Fruit fly (Drosophila melanogaster) whole organism, embryonic: ENCODE data around the gene CG4025.

Source experiments
- Aef1 ChIP-seq: fragments of 200-800 bp; sonication (Bioruptor generic); IDR thresholded peaks from 3 replicates; pipeline ENCODE4 v1.3.6; 2022; ENCODE audit warnings: missing biosample characterization, missing genetic modification characterization
- B-H1 ChIP-seq: fragments of 200-800 bp; sonication (Bioruptor generic); IDR thresholded peaks from 3 replicates; pipeline ENCODE4 v1.3.6; 2022; ENCODE audit warnings: missing biosample characterization, missing genetic modification characterization
- B-H2 ChIP-seq: fragments of 200-800 bp; sonication (Bioruptor generic); optimal IDR thresholded peaks from 2 replicates; lab custom pipeline; 2018; ENCODE audit warnings: missing biosample characterization, mild to moderate bottlenecking, missing genetic modification characterization
- CG10366 ChIP-seq: fragments of 200-800 bp; sonication (Bioruptor generic); IDR thresholded peaks from 2 replicates; pipeline ENCODE4 v1.3.6; 2022; ENCODE audit warnings: missing biosample characterization, missing genetic modification characterization
- CG12299 ChIP-seq: fragments of 200-800 bp; sonication (Bioruptor generic); optimal IDR thresholded peaks from 2 replicates; lab custom pipeline; 2018; ENCODE audit warnings: missing biosample characterization, mild to moderate bottlenecking, missing genetic modification characterization
- CG12942 ChIP-seq: fragments of 200-800 bp; sonication (Bioruptor generic); optimal IDR thresholded peaks from 3 replicates; lab custom pipeline; 2016; ENCODE audit warnings: missing biosample characterization, missing genetic modification characterization
- CG13123 ChIP-seq: fragments of 200-800 bp; sonication (Bioruptor generic); optimal IDR thresholded peaks from 2 replicates; lab custom pipeline; 2016; ENCODE audit warnings: missing biosample characterization, missing genetic modification characterization
- CG15011 ChIP-seq: fragments of 200-800 bp; sonication (Bioruptor generic); optimal IDR thresholded peaks from 3 replicates; lab custom pipeline; 2018; ENCODE audit warnings: missing biosample characterization, mild to moderate bottlenecking, missing genetic modification characterization
- CG1603 ChIP-seq: fragments of 200-800 bp; sonication (Bioruptor generic); optimal IDR thresholded peaks from 2 replicates; lab custom pipeline; 2019; ENCODE audit warnings: missing biosample characterization, mild to moderate bottlenecking, missing genetic modification characterization, moderate library complexity
- CG16779 ChIP-seq: fragments of 200-800 bp; sonication (Bioruptor generic); IDR thresholded peaks from 2 replicates; pipeline ENCODE4 v1.3.6; 2022; ENCODE audit warnings: missing biosample characterization, missing genetic modification characterization
- CG2875 ChIP-seq: fragments of 200-800 bp; sonication (Bioruptor generic); optimal IDR thresholded peaks from 2 replicates; lab custom pipeline; 2017; ENCODE audit warnings: missing biosample characterization, mild to moderate bottlenecking, missing genetic modification characterization, missing genetic modification reagents
- CG32532 ChIP-seq: fragments of 200-800 bp; sonication (Bioruptor generic); IDR thresholded peaks from 2 replicates; pipeline ENCODE4 v1.3.6; 2022; ENCODE audit warnings: missing biosample characterization, missing genetic modification characterization
- CG34224 ChIP-seq: fragments of 200-800 bp; sonication (Bioruptor generic); IDR thresholded peaks from 3 replicates; pipeline ENCODE4 v1.3.6; 2022; ENCODE audit warnings: missing biosample characterization, missing genetic modification characterization; ENCODE audit not compliant: partially characterized antibody
- CG4328 ChIP-seq: fragments of 200-800 bp; sonication (Bioruptor generic); optimal IDR thresholded peaks from 3 replicates; lab custom pipeline; 2017; ENCODE audit warnings: missing biosample characterization, missing genetic modification reagents, missing genetic modification characterization
- CG4360 ChIP-seq: fragments of 200-800 bp; sonication (Bioruptor generic); IDR thresholded peaks from 2 replicates; pipeline ENCODE4 v1.3.6; 2022; ENCODE audit warnings: missing biosample characterization, missing genetic modification characterization
- CG4820 ChIP-seq: fragments of 200-800 bp; sonication (Bioruptor generic); optimal IDR thresholded peaks from 3 replicates; lab custom pipeline; 2016; ENCODE audit warnings: missing biosample characterization, missing genetic modification characterization
- CG5180 ChIP-seq: fragments of 200-800 bp; sonication (Bioruptor generic); optimal IDR thresholded peaks from 3 replicates; lab custom pipeline; 2017; ENCODE audit warnings: missing biosample characterization, missing genetic modification characterization, mild to moderate bottlenecking, moderate library complexity, missing genetic modification reagents
- CG6254 ChIP-seq: fragments of 200-800 bp; sonication (Bioruptor generic); optimal IDR thresholded peaks from 3 replicates; lab custom pipeline; 2017; ENCODE audit warnings: mild to moderate bottlenecking, missing biosample characterization, missing genetic modification reagents, missing genetic modification characterization
- CG6689 ChIP-seq: fragments of 200-800 bp; sonication (Bioruptor generic); IDR thresholded peaks from 2 replicates; pipeline ENCODE4 v1.3.6; 2022; ENCODE audit warnings: missing biosample characterization, missing genetic modification characterization
- CG7786 ChIP-seq: fragments of 200-800 bp; sonication (Bioruptor generic); optimal IDR thresholded peaks from 2 replicates; lab custom pipeline; 2016; ENCODE audit warnings: missing biosample characterization, missing genetic modification characterization
- CG8089 ChIP-seq: fragments of 200-800 bp; sonication (Bioruptor generic); optimal IDR thresholded peaks from 3 replicates; lab custom pipeline; 2016; ENCODE audit warnings: missing biosample characterization, missing genetic modification characterization
- CG8765 ChIP-seq: fragments of 200-800 bp; sonication (Bioruptor generic); IDR thresholded peaks from 2 replicates; pipeline ENCODE4 v1.3.6; 2022; ENCODE audit warnings: missing biosample characterization, missing genetic modification characterization
- CG9215 ChIP-seq: fragments of 200-800 bp; sonication (Bioruptor generic); IDR thresholded peaks from 2 replicates; pipeline ENCODE4 v1.3.6; 2022; ENCODE audit warnings: missing biosample characterization, missing genetic modification characterization
- D19B ChIP-seq: fragments of 200-800 bp; sonication (Bioruptor generic); optimal IDR thresholded peaks from 2 replicates; lab custom pipeline; 2017; ENCODE audit warnings: missing biosample characterization, mild to moderate bottlenecking, missing genetic modification characterization
- Drgx ChIP-seq: fragments of 200-800 bp; sonication (Bioruptor generic); IDR thresholded peaks from 2 replicates; pipeline ENCODE4 v1.3.6; 2022; ENCODE audit warnings: missing biosample characterization, missing genetic modification characterization
- Eip74EF ChIP-seq, 2 experiments: fragments of 200-800 bp in 1 of 2; fragments of >200 bp in 1 of 2; sonication (Bioruptor generic) in 1 of 2; optimal IDR thresholded peaks; 2 replicates each; lab custom pipeline; 2017 to 2019; ENCODE audit warnings: missing biosample characterization in 2 of 2, missing genetic modification characterization in 2 of 2, mild to moderate bottlenecking in 1 of 2, moderate library complexity in 1 of 2
- Fer1 ChIP-seq: fragments of 200-800 bp; sonication (Bioruptor generic); optimal IDR thresholded peaks from 2 replicates; lab custom pipeline; 2017; ENCODE audit warnings: missing biosample characterization, mild to moderate bottlenecking, missing genetic modification characterization
- HLH3B ChIP-seq: fragments of 200-800 bp; sonication (Bioruptor generic); IDR thresholded peaks from 2 replicates; pipeline ENCODE4 v1.3.6; 2022; ENCODE audit warnings: missing biosample characterization, missing genetic modification characterization
- HLH54F ChIP-seq: fragments of 200-800 bp; sonication (Bioruptor generic); optimal IDR thresholded peaks from 3 replicates; lab custom pipeline; 2016; ENCODE audit warnings: missing biosample characterization, missing genetic modification characterization
- NfI ChIP-seq: fragments of 200-800 bp; sonication (Bioruptor generic); optimal IDR thresholded peaks from 3 replicates; lab custom pipeline; 2018; ENCODE audit warnings: missing biosample characterization, mild to moderate bottlenecking, missing genetic modification characterization, moderate library complexity
- Oli ChIP-seq: fragments of 200-800 bp; sonication (Bioruptor generic); optimal IDR thresholded peaks from 2 replicates; lab custom pipeline; 2018; ENCODE audit warnings: missing biosample characterization, mild to moderate bottlenecking, missing genetic modification characterization, moderate library complexity
- Usf ChIP-seq: fragments of 200-800 bp; sonication (Bioruptor generic); optimal IDR thresholded peaks from 2 replicates; lab custom pipeline; 2017; ENCODE audit warnings: missing genotype, missing biosample characterization, missing genetic modification characterization
- amos ChIP-seq: fragments of 200-800 bp; sonication (Bioruptor generic); IDR thresholded peaks from 2 replicates; pipeline ENCODE4 v1.3.6; 2022; ENCODE audit warnings: missing biosample characterization, missing genetic modification characterization; ENCODE audit not compliant: partially characterized antibody
- ase ChIP-seq: fragments of 200-800 bp; sonication (Bioruptor generic); IDR thresholded peaks from 3 replicates; pipeline ENCODE4 v1.3.6; 2022; ENCODE audit warnings: missing biosample characterization, missing genetic modification characterization
- bcd ChIP-seq: fragments of 200-800 bp; sonication (Bioruptor generic); optimal IDR thresholded peaks from 2 replicates; lab custom pipeline; 2017; ENCODE audit warnings: missing biosample characterization, mild to moderate bottlenecking, missing genetic modification characterization
- caup ChIP-seq: fragments of 200-800 bp; sonication (Bioruptor generic); optimal IDR thresholded peaks from 3 replicates; lab custom pipeline; 2017; ENCODE audit warnings: missing biosample characterization, mild to moderate bottlenecking, missing genetic modification characterization, moderate library complexity; ENCODE audit not compliant: severe bottlenecking
- dati ChIP-seq: fragments of 200-800 bp; sonication (Bioruptor generic); IDR thresholded peaks from 2 replicates; pipeline ENCODE4 v1.3.6; 2022; ENCODE audit warnings: missing biosample characterization, missing genetic modification characterization
- dmrt11E ChIP-seq: fragments of 200-800 bp; sonication (Bioruptor generic); optimal IDR thresholded peaks from 3 replicates; lab custom pipeline; 2018; ENCODE audit warnings: missing biosample characterization, mild to moderate bottlenecking, missing genetic modification characterization, moderate library complexity
- ems ChIP-seq: fragments of 200-800 bp; sonication (Bioruptor generic); optimal IDR thresholded peaks from 3 replicates; lab custom pipeline; 2016; ENCODE audit warnings: missing biosample characterization, missing genetic modification characterization
- fd96Cb ChIP-seq: fragments of 200-800 bp; sonication (Bioruptor generic); optimal IDR thresholded peaks from 2 replicates; lab custom pipeline; 2018; ENCODE audit warnings: missing biosample characterization, mild to moderate bottlenecking, missing genetic modification characterization, moderate library complexity
- fru ChIP-seq: fragments of >200 bp; optimal IDR thresholded peaks from 2 replicates; lab custom pipeline; 2017
- gro ChIP-seq: fragments of 200-800 bp; sonication (Bioruptor generic); optimal IDR thresholded peaks from 2 replicates; lab custom pipeline; 2016; ENCODE audit warnings: missing biosample characterization, missing genetic modification characterization
- p53 ChIP-seq: fragments of 200-800 bp; sonication (Bioruptor generic); optimal IDR thresholded peaks from 2 replicates; lab custom pipeline; 2016; ENCODE audit warnings: missing biosample characterization, missing genetic modification characterization
- pnt ChIP-seq: fragments of 200-800 bp; sonication (Bioruptor generic); optimal IDR thresholded peaks from 3 replicates; lab custom pipeline; 2016; ENCODE audit warnings: missing biosample characterization, missing genetic modification characterization
- ro ChIP-seq: fragments of 200-800 bp; sonication (Bioruptor generic); IDR thresholded peaks from 2 replicates; pipeline ENCODE4 v1.3.6; 2022; ENCODE audit warnings: missing biosample characterization, missing genetic modification characterization
- sens-2 ChIP-seq: fragments of 200-800 bp; sonication (Bioruptor generic); IDR thresholded peaks from 2 replicates; pipeline ENCODE4 v1.3.6; 2022; ENCODE audit warnings: missing biosample characterization, missing genetic modification characterization
- sug ChIP-seq: fragments of 200-800 bp; optimal IDR thresholded peaks from 2 replicates; lab custom pipeline; 2019; ENCODE audit warnings: missing biosample characterization, mild to moderate bottlenecking, missing genetic modification characterization, moderate library complexity
- tll ChIP-seq, 2 experiments: fragments of 200-800 bp in 1 of 2; fragments of >200 bp in 1 of 2; sonication (Bioruptor generic) in 1 of 2; optimal IDR thresholded peaks; 2 replicates each; lab custom pipeline; 2017 to 2019; ENCODE audit warnings: missing biosample characterization in 2 of 2, missing genetic modification characterization in 2 of 2, mild to moderate bottlenecking in 1 of 2, moderate library complexity in 1 of 2
- wek ChIP-seq: fragments of 200-800 bp; sonication (Bioruptor generic); optimal IDR thresholded peaks from 3 replicates; lab custom pipeline; 2018; ENCODE audit warnings: missing biosample characterization, mild to moderate bottlenecking, missing genetic modification characterization, moderate library complexity
- z ChIP-seq: fragments of 200-800 bp; sonication (Bioruptor generic); IDR thresholded peaks from 3 replicates; pipeline ENCODE4 v1.3.6; 2022; ENCODE audit warnings: missing biosample characterization, missing genetic modification characterization
- zfh2 ChIP-seq: fragments of 200-800 bp; sonication (Bioruptor generic); optimal IDR thresholded peaks from 2 replicates; lab custom pipeline; 2016; ENCODE audit warnings: missing biosample characterization, missing genetic modification characterization

CG4025 gene

DNA sequence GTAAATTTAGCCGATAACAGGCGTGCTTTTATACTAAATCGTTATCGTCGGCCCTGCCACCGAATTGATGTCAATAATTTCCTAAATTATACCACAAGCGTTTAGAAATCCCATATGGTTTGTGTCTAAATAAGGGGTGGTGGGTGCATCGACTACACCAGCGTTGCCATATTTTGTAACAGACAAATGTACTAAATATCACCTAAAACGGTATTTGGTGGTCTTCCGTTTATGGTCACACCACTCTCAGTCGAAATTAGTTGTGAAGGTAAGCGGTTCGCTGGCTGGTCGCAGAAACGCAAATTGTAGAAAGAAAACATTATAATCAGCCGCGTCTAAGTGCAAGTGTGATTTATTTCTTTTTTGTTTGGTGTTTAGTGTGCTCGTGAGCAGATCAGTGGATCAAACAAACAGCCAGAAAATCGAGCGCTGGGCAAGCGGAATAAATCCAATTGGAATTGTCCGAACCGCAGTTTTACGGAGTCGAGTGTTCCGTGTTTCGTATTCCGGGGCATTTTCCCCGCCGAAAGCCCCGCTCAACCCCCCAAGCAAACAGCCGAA is 3.7 kb downstream of the CG4025 start, which contains the start of the genes CG16903 and Unc-76:
Gene CG16903, minus strand, starts transcription at position 39 of the 561 bp plus-strand sequence.
Gene Unc-76, plus strand, starts transcription at position 244 of the 561 bp plus-strand sequence.
- no peak for TF ChIP-seq CG8089 (GFP tag; lab: Kevin White, UChicago)
- peak; percentile 8 for TF ChIP-seq dmrt11E (tag; lab: Kevin White, UChicago)
- no peak for TF ChIP-seq CG16779
- no peak for TF ChIP-seq fd96Cb (tag; lab: Kevin White, UChicago)
- TF ChIP-seq Usf (GFP tag; lab: Kevin White, UChicago): no peak
- TF ChIP-seq Oli (tag; lab: Kevin White, UChicago): no peak
- no peak for TF ChIP-seq CG12942 (GFP tag; lab: Kevin White, UChicago)
- TF ChIP-seq ro (GFP tag; lab: Robert Waterston, UW): no peak
- no peak for TF ChIP-seq CG6689 (GFP tag; lab: Robert Waterston, UW)
- TF ChIP-seq CG2875 (GFP tag; lab: Kevin White, UChicago): peak; percentile 47
- TF ChIP-seq amos: peak; percentile 58
- TF ChIP-seq CG6254 (GFP tag; lab: Kevin White, UChicago): peak; percentile 7
- TF ChIP-seq pnt (GFP tag; lab: Kevin White, UChicago): peak; percentile 0
- peak; percentile 66 for TF ChIP-seq sug (tag; lab: Kevin White, UChicago)
- no peak for TF ChIP-seq CG4820 (GFP tag; lab: Kevin White, UChicago)
- TF ChIP-seq Eip74EF (GFP tag; optimal IDR thresholded peaks at IDR 0.05; lab: Kevin White, UChicago): peak in 1 of 2 experiments; percentile 61
- TF ChIP-seq B-H1: no peak
- no peak for TF ChIP-seq Aef1 (GFP tag; lab: Robert Waterston, UW)
- peak; percentile 57 for TF ChIP-seq caup
- no peak for TF ChIP-seq CG4360 (GFP tag; lab: Robert Waterston, UW)
- no peak for TF ChIP-seq tll (GFP tag; optimal IDR thresholded peaks at IDR 0.05; lab: Kevin White, UChicago)
- no peak for TF ChIP-seq HLH3B (GFP tag; lab: Robert Waterston, UW)
- TF ChIP-seq CG34224: no peak
- TF ChIP-seq p53: peak; percentile 66
- TF ChIP-seq CG15011 (GFP tag; lab: Kevin White, UChicago): no peak
- TF ChIP-seq CG9215 (GFP tag; lab: Robert Waterston, UW): no peak
- peak; percentile 18 for TF ChIP-seq CG7786 (GFP tag; lab: Kevin White, UChicago)
- no peak for TF ChIP-seq ase (GFP tag; lab: Robert Waterston, UW)
- TF ChIP-seq ems (GFP tag; lab: Kevin White, UChicago): no peak
- peak; percentile 70 for TF ChIP-seq gro (GFP tag; lab: Kevin White, UChicago)
- peak; percentile 81 for TF ChIP-seq B-H2 (GFP tag; lab: Kevin White, UChicago)
- no peak for TF ChIP-seq dati (GFP tag; lab: Robert Waterston, UW)
- no peak for TF ChIP-seq bcd (GFP tag; lab: Kevin White, UChicago)
- TF ChIP-seq wek (GFP tag; lab: Kevin White, UChicago): peak; percentile 60
- TF ChIP-seq Drgx (GFP tag; lab: Robert Waterston, UW): no peak
- no peak for TF ChIP-seq fru (lab: Kevin White, UChicago)
- TF ChIP-seq CG1603 (tag; lab: Kevin White, UChicago): peak; percentile 92
- no peak for TF ChIP-seq CG4328
- TF ChIP-seq z (GFP tag; lab: Robert Waterston, UW): no peak; the same call in 2 of the 3 replicates
- TF ChIP-seq Fer1 (GFP tag; lab: Kevin White, UChicago): peak; percentile 75
- no peak for TF ChIP-seq CG13123
- TF ChIP-seq HLH54F (GFP tag; lab: Kevin White, UChicago): peak; percentile 35
- no peak for TF ChIP-seq CG8765 (GFP tag; lab: Robert Waterston, UW)
- no peak for TF ChIP-seq sens-2 (GFP tag; lab: Robert Waterston, UW)
- TF ChIP-seq CG32532: peak; percentile 52
- TF ChIP-seq CG5180 (GFP tag; lab: Kevin White, UChicago): peak; percentile 27
- TF ChIP-seq NfI (GFP tag; lab: Kevin White, UChicago): peak; percentile 25
- TF ChIP-seq CG12299 (tag; lab: Kevin White, UChicago): peak; percentile 51
- TF ChIP-seq D19B (GFP tag; lab: Kevin White, UChicago): no peak
- TF ChIP-seq zfh2 (GFP tag; lab: Kevin White, UChicago): no peak
- no peak for TF ChIP-seq CG10366 (GFP tag; lab: Robert Waterston, UW)
